Worm (Caenorhabditis elegans) whole organism, midembryonic: ENCODE measurements around the gene R02D5.4.

Source experiments
- T22C8.4 ChIP-seq: fragments of 200-800 bp; sonication (Bioruptor generic); IDR thresholded peaks from 2 replicates; pipeline ENCODE4 v1.3.6; 2022; ENCODE audit warnings: missing genetic modification characterization, missing compliant biosample characterization
- cog-1 ChIP-seq: sonication (generic microtip); optimal IDR thresholded peaks from 2 replicates; lab custom pipeline; 2016; ENCODE audit warnings: missing genetic modification characterization, missing compliant biosample characterization
- flt-1 ChIP-seq: fragments of 200-800 bp; sonication (Bioruptor generic); IDR thresholded peaks from 2 replicates; pipeline ENCODE4 v1.3.6; 2022; ENCODE audit warnings: missing genetic modification characterization, missing compliant biosample characterization
- klf-2 ChIP-seq: fragments of 200-800 bp; sonication (Bioruptor generic); conservative IDR thresholded peaks from 2 replicates; pipeline ENCODE4 v1.3.6; 2022; ENCODE audit warnings: missing genetic modification reagents, missing genetic modification characterization, missing compliant biosample characterization
- med-1 ChIP-seq: sonication (generic microtip); optimal IDR thresholded peaks from 2 replicates; lab custom pipeline; 2017; ENCODE audit warnings: missing genetic modification characterization, mild to moderate bottlenecking, missing compliant biosample characterization, antibody characterized with exemption, missing genetic modification reagents; ENCODE audit not compliant: insufficient read depth
- ref-1 ChIP-seq: fragments of 200-800 bp; sonication (Bioruptor generic); conservative IDR thresholded peaks from 2 replicates; pipeline ENCODE4 v1.3.6; 2022; ENCODE audit warnings: missing genetic modification reagents, missing genetic modification characterization, missing compliant biosample characterization
- tab-1 ChIP-seq: fragments of 200-800 bp; sonication (Bioruptor generic); IDR thresholded peaks from 2 replicates; pipeline ENCODE4 v1.3.6; 2022; ENCODE audit warnings: missing genetic modification characterization, missing compliant biosample characterization
- ztf-23 ChIP-seq: fragments of 200-800 bp; sonication (Bioruptor generic); IDR thresholded peaks from 2 replicates; pipeline ENCODE4 v1.3.6; 2022; ENCODE audit warnings: missing genetic modification reagents, missing genetic modification characterization, missing compliant biosample characterization
- ztf-29 ChIP-seq: fragments of 200-800 bp; sonication (Bioruptor generic); IDR thresholded peaks from 2 replicates; pipeline ENCODE4 v1.3.6; 2022; ENCODE audit warnings: missing genetic modification reagents, missing genetic modification characterization, missing compliant biosample characterization

R02D5.4 gene

ce11 chrV:14484582-14484981, at the start of gene R02D5.4:
Gene R02D5.4, minus strand, starts transcription at chrV:14484682.
- no peak for TF ChIP-seq med-1 (GFP tag; lab: Kevin White, UChicago)

ce11 chrV:14532374-14532773, 47.9 kb upstream of the R02D5.4 start:
- TF ChIP-seq tab-1 (GFP tag; lab: Robert Waterston, UW): no peak
- TF ChIP-seq flt-1: no peak
- no peak for TF ChIP-seq cog-1 (tag; lab: Kevin White, UChicago)
- no peak for TF ChIP-seq ztf-23 (GFP tag; lab: Robert Waterston, UW)
- no peak for TF ChIP-seq ztf-29 (GFP tag; lab: Robert Waterston, UW)
- TF ChIP-seq med-1 (GFP tag; lab: Kevin White, UChicago): no peak

ce11 chrV:14530813-14531212, 46.3 kb upstream of the R02D5.4 start, which contains the start of gene kcnl-4:
Gene kcnl-4, plus strand, starts transcription at chrV:14531113.
- no peak for TF ChIP-seq ref-1

ce11 chrV:14527210-14527609, 42.7 kb upstream of the R02D5.4 start:
- TF ChIP-seq tab-1 (GFP tag; lab: Robert Waterston, UW) (no peak), ztf-29 (GFP tag; lab: Robert Waterston, UW) (no peak), ref-1 (no peak), T22C8.4 (GFP tag; lab: Robert Waterston, UW) (no peak), klf-2 (no peak), flt-1 (no peak), cog-1 (tag; lab: Kevin White, UChicago) (no peak)

- TF ChIP-seq T22C8.4 (GFP tag; lab: Robert Waterston, UW): no peak
These were observed 40.6 kb upstream of the R02D5.4 start, which contains the start of gene hda-1 for ce11 chrV:14525089-14525488. Gene hda-1, plus strand, starts transcription at chrV:14525389.

- TF ChIP-seq flt-1: no peak
- no peak for TF ChIP-seq cog-1 (tag; lab: Kevin White, UChicago)
- TF ChIP-seq klf-2: no peak
- TF ChIP-seq T22C8.4 (GFP tag; lab: Robert Waterston, UW): no peak
- TF ChIP-seq ztf-23 (GFP tag; lab: Robert Waterston, UW): peak; percentile 65
- TF ChIP-seq med-1 (GFP tag; lab: Kevin White, UChicago): peak; percentile 63
- TF ChIP-seq ref-1: no peak
- TF ChIP-seq tab-1 (GFP tag; lab: Robert Waterston, UW): 0 out of 2 replicates have a peak, but pooled peaks have one; percentile 16
- no peak for TF ChIP-seq ztf-29 (GFP tag; lab: Robert Waterston, UW)
These were observed 39.5 kb upstream of the R02D5.4 start, which contains the start of gene ril-1 for ce11 chrV:14523788-14524582. Gene ril-1, minus strand, starts transcription at chrV:14524129.

ce11 chrV:14523105-14523504, 38.6 kb upstream of the R02D5.4 start, which contains the start of gene C53A5.2:
Gene C53A5.2, minus strand, starts transcription at chrV:14523205.
- TF ChIP-seq tab-1 (GFP tag; lab: Robert Waterston, UW): no peak
- TF ChIP-seq klf-2: no peak
- no peak for TF ChIP-seq med-1 (GFP tag; lab: Kevin White, UChicago)
- TF ChIP-seq cog-1 (tag; lab: Kevin White, UChicago): no peak
- TF ChIP-seq ztf-23 (GFP tag; lab: Robert Waterston, UW): no peak
- TF ChIP-seq ref-1: no peak
- TF ChIP-seq ztf-29 (GFP tag; lab: Robert Waterston, UW): no peak
- no peak for TF ChIP-seq flt-1
- no peak for TF ChIP-seq T22C8.4 (GFP tag; lab: Robert Waterston, UW)

ce11 chrV:14522514-14522913, 38.0 kb upstream of the R02D5.4 start, which contains the start of gene C53A5.16:
Gene C53A5.16, minus strand, starts transcription at chrV:14522614.
- no peak for TF ChIP-seq ref-1
- TF ChIP-seq med-1 (GFP tag; lab: Kevin White, UChicago): no peak
- TF ChIP-seq cog-1 (tag; lab: Kevin White, UChicago): no peak
- TF ChIP-seq ztf-23 (GFP tag; lab: Robert Waterston, UW): no peak
- TF ChIP-seq klf-2: no peak
- no peak for TF ChIP-seq T22C8.4 (GFP tag; lab: Robert Waterston, UW)
- no peak for TF ChIP-seq tab-1 (GFP tag; lab: Robert Waterston, UW)
- TF ChIP-seq flt-1: no peak
- no peak for TF ChIP-seq ztf-29 (GFP tag; lab: Robert Waterston, UW)

- no peak for TF ChIP-seq ztf-29 (GFP tag; lab: Robert Waterston, UW)
- TF ChIP-seq ztf-23 (GFP tag; lab: Robert Waterston, UW): no peak
- TF ChIP-seq cog-1 (tag; lab: Kevin White, UChicago): no peak
- TF ChIP-seq med-1 (GFP tag; lab: Kevin White, UChicago): no peak
- TF ChIP-seq T22C8.4 (GFP tag; lab: Robert Waterston, UW): no peak
- no peak for TF ChIP-seq ref-1
- TF ChIP-seq flt-1: no peak
- no peak for TF ChIP-seq klf-2
- TF ChIP-seq tab-1 (GFP tag; lab: Robert Waterston, UW): no peak
These were observed 36.5 kb upstream of the R02D5.4 start, which contains the start of gene C53A5.17 for ce11 chrV:14521000-14521399. Gene C53A5.17, minus strand, starts transcription at chrV:14521100.

ce11 chrV:14519268-14519667, 34.8 kb upstream of the R02D5.4 start, which contains the start of gene R02D5.8:
Gene R02D5.8, minus strand, starts transcription at chrV:14519368.
- no peak for TF ChIP-seq ztf-23 (GFP tag; lab: Robert Waterston, UW)
- no peak for TF ChIP-seq med-1 (GFP tag; lab: Kevin White, UChicago)
- TF ChIP-seq ref-1: no peak
- no peak for TF ChIP-seq flt-1
- TF ChIP-seq klf-2: no peak
- no peak for TF ChIP-seq tab-1 (GFP tag; lab: Robert Waterston, UW)
- TF ChIP-seq cog-1 (tag; lab: Kevin White, UChicago): no peak
- no peak for TF ChIP-seq T22C8.4 (GFP tag; lab: Robert Waterston, UW)
- TF ChIP-seq ztf-29 (GFP tag; lab: Robert Waterston, UW): no peak
